Fruit fly (Drosophila melanogaster) whole organism, embryonic: ENCODE measurements around the gene Kap3.
A peak's percentile ranks its signal among the peaks of the same experiment; 100 is the strongest.

ENCODE experiments used
- Atf6 ChIP-seq: fragments of 200-800 bp; sonication (Bioruptor generic); IDR thresholded peaks from 2 replicates; pipeline ENCODE4 v1.3.6; 2022; ENCODE audit warnings: missing biosample characterization, missing genetic modification characterization
- Blimp-1 ChIP-seq: fragments of 200-800 bp; sonication (Bioruptor generic); optimal IDR thresholded peaks from 3 replicates; lab custom pipeline; 2018; ENCODE audit warnings: missing biosample characterization, missing genetic modification characterization, mild to moderate bottlenecking, moderate library complexity, missing genetic modification reagents
- Bteb2 ChIP-seq: fragments of 200-800 bp; sonication (Bioruptor generic); optimal IDR thresholded peaks from 2 replicates; lab custom pipeline; 2016; ENCODE audit warnings: missing biosample characterization, missing genetic modification characterization
- CG10274 ChIP-seq: fragments of 200-800 bp; sonication (Bioruptor generic); optimal IDR thresholded peaks from 3 replicates; lab custom pipeline; 2017; ENCODE audit warnings: missing biosample characterization, mild to moderate bottlenecking, missing genetic modification characterization
- CG11085 ChIP-seq: fragments of 200-800 bp; sonication (Bioruptor generic); IDR thresholded peaks from 2 replicates; pipeline ENCODE4 v1.3.6; 2022; ENCODE audit warnings: missing biosample characterization, missing genetic modification characterization
- CG11504 ChIP-seq: fragments of 200-800 bp; sonication (Bioruptor generic); optimal IDR thresholded peaks from 3 replicates; lab custom pipeline; 2019; ENCODE audit warnings: missing biosample characterization, mild to moderate bottlenecking, missing genetic modification characterization, moderate library complexity
- CG13894 ChIP-seq: fragments of 200-800 bp; sonication (Bioruptor generic); optimal IDR thresholded peaks from 3 replicates; lab custom pipeline; 2018; ENCODE audit warnings: missing biosample characterization, mild to moderate bottlenecking, missing genetic modification characterization, moderate library complexity
- CG15269 ChIP-seq: fragments of 200-800 bp; sonication (Bioruptor generic); optimal IDR thresholded peaks from 2 replicates; lab custom pipeline; 2018; ENCODE audit warnings: missing biosample characterization, mild to moderate bottlenecking, missing genetic modification characterization, moderate library complexity
- CG15479 ChIP-seq: fragments of 200-800 bp; sonication (Bioruptor generic); optimal IDR thresholded peaks from 3 replicates; lab custom pipeline; 2019; ENCODE audit warnings: missing biosample characterization, mild to moderate bottlenecking, missing genetic modification characterization, moderate library complexity
- CG1602 ChIP-seq: fragments of 200-800 bp; sonication (Bioruptor generic); optimal IDR thresholded peaks from 3 replicates; lab custom pipeline; 2016; ENCODE audit warnings: missing biosample characterization, missing genetic modification characterization
- CG1647 ChIP-seq: fragments of 200-800 bp; sonication (Bioruptor generic); optimal IDR thresholded peaks from 3 replicates; lab custom pipeline; 2016; ENCODE audit warnings: missing biosample characterization, missing genetic modification characterization
- CG17361 ChIP-seq: fragments of 200-800 bp; sonication (Bioruptor generic); IDR thresholded peaks from 3 replicates; pipeline ENCODE4 v1.3.6; 2022; ENCODE audit warnings: missing biosample characterization, missing genetic modification characterization
- CG18262 ChIP-seq: fragments of 200-800 bp; optimal IDR thresholded peaks from 3 replicates; lab custom pipeline; 2019; ENCODE audit warnings: missing biosample characterization, mild to moderate bottlenecking, missing genetic modification characterization, moderate library complexity
- CG18599 ChIP-seq: fragments of 200-800 bp; sonication (Bioruptor generic); optimal IDR thresholded peaks from 3 replicates; lab custom pipeline; 2017; ENCODE audit warnings: missing biosample characterization, missing genetic modification characterization, mild to moderate bottlenecking, moderate library complexity, missing genetic modification reagents
- CG30020 ChIP-seq: fragments of 200-800 bp; optimal IDR thresholded peaks from 2 replicates; lab custom pipeline; 2019; ENCODE audit warnings: missing biosample characterization, mild to moderate bottlenecking, missing genetic modification characterization, moderate library complexity
- CG3281 ChIP-seq: fragments of 200-800 bp; sonication (Bioruptor generic); optimal IDR thresholded peaks from 3 replicates; lab custom pipeline; 2017; ENCODE audit warnings: missing biosample characterization, mild to moderate bottlenecking, missing genetic modification characterization
- CG3407 ChIP-seq: fragments of 200-800 bp; sonication (Bioruptor generic); optimal IDR thresholded peaks from 2 replicates; lab custom pipeline; 2018; ENCODE audit warnings: missing biosample characterization, mild to moderate bottlenecking, missing genetic modification characterization
- CG34224 ChIP-seq: fragments of 200-800 bp; sonication (Bioruptor generic); IDR thresholded peaks from 3 replicates; pipeline ENCODE4 v1.3.6; 2022; ENCODE audit warnings: missing biosample characterization, missing genetic modification characterization; ENCODE audit not compliant: partially characterized antibody
- CG3847 ChIP-seq: fragments of 200-800 bp; sonication (Bioruptor generic); IDR thresholded peaks from 2 replicates; pipeline ENCODE4 v1.3.6; 2022; ENCODE audit warnings: missing biosample characterization, missing genetic modification characterization
- CG42726 ChIP-seq: fragments of 200-800 bp; sonication (Bioruptor generic); IDR thresholded peaks from 2 replicates; pipeline ENCODE4 v1.3.6; 2022; ENCODE audit warnings: missing biosample characterization, missing genetic modification characterization; ENCODE audit not compliant: partially characterized antibody
- CG7556 ChIP-seq: fragments of 200-800 bp; sonication (Bioruptor generic); optimal IDR thresholded peaks from 2 replicates; lab custom pipeline; 2017; ENCODE audit warnings: missing biosample characterization, mild to moderate bottlenecking, missing genetic modification characterization
- CG8924 ChIP-seq: fragments of 200-800 bp; optimal IDR thresholded peaks from 3 replicates; lab custom pipeline; 2019; ENCODE audit warnings: missing biosample characterization, mild to moderate bottlenecking, missing genetic modification characterization, moderate library complexity
- CoRest ChIP-seq: fragments of 200-800 bp; sonication (Bioruptor generic); optimal IDR thresholded peaks from 3 replicates; lab custom pipeline; 2018; ENCODE audit warnings: missing biosample characterization, mild to moderate bottlenecking, missing genetic modification characterization, moderate library complexity
- E2f2 ChIP-seq: fragments of 200-800 bp; sonication (Bioruptor generic); IDR thresholded peaks from 2 replicates; pipeline ENCODE4 v1.3.6; 2022; ENCODE audit warnings: missing biosample characterization, missing genetic modification characterization
- Ets97D ChIP-seq: fragments of 200-800 bp; sonication (Bioruptor generic); optimal IDR thresholded peaks from 3 replicates; lab custom pipeline; 2016; ENCODE audit warnings: missing biosample characterization, missing genetic modification characterization
- HHEX ChIP-seq: fragments of 200-800 bp; sonication (Bioruptor generic); optimal IDR thresholded peaks from 3 replicates; lab custom pipeline; 2017; ENCODE audit warnings: missing biosample characterization, mild to moderate bottlenecking, missing genetic modification characterization, missing genetic modification reagents
- HLH54F ChIP-seq: fragments of 200-800 bp; sonication (Bioruptor generic); optimal IDR thresholded peaks from 3 replicates; lab custom pipeline; 2016; ENCODE audit warnings: missing biosample characterization, missing genetic modification characterization
- Hand ChIP-seq: fragments of 200-800 bp; sonication (Bioruptor generic); optimal IDR thresholded peaks from 2 replicates; lab custom pipeline; 2017; ENCODE audit warnings: mild to moderate bottlenecking, missing biosample characterization, missing genetic modification reagents, missing genetic modification characterization
- Hr51 ChIP-seq, 2 experiments: fragments of 200-800 bp; sonication (Bioruptor generic); optimal IDR thresholded peaks; 2 replicates in 1 of 2; 3 replicates in 1 of 2; lab custom pipeline; 2016 to 2018; ENCODE audit warnings: missing biosample characterization in 2 of 2, missing genetic modification characterization in 2 of 2, mild to moderate bottlenecking in 1 of 2, moderate library complexity in 1 of 2
- Kr ChIP-seq: fragments of 200-800 bp; sonication (Bioruptor generic); optimal IDR thresholded peaks from 2 replicates; lab custom pipeline; 2017; ENCODE audit warnings: missing biosample characterization, mild to moderate bottlenecking, missing genetic modification characterization
- Meics ChIP-seq: fragments of 200-800 bp; sonication (Bioruptor generic); optimal IDR thresholded peaks from 2 replicates; lab custom pipeline; 2017; ENCODE audit warnings: missing biosample characterization, mild to moderate bottlenecking, missing genetic modification characterization
- NC2β ChIP-seq: fragments of 200-800 bp; sonication (Bioruptor generic); optimal IDR thresholded peaks from 2 replicates; lab custom pipeline; 2016; ENCODE audit warnings: missing biosample characterization, missing genetic modification characterization
- Optix ChIP-seq: fragments of 200-800 bp; sonication (Bioruptor generic); IDR thresholded peaks from 3 replicates; pipeline ENCODE4 v1.3.6; 2022; ENCODE audit warnings: missing biosample characterization, missing genetic modification characterization
- bowl ChIP-seq: fragments of 200-800 bp; sonication (Bioruptor generic); IDR thresholded peaks from 2 replicates; pipeline ENCODE4 v1.3.6; 2022; ENCODE audit warnings: missing biosample characterization, missing genetic modification characterization
- chif ChIP-seq, 2 experiments: fragments of 200-800 bp; sonication (Bioruptor generic); optimal IDR thresholded peaks; 3 replicates each; lab custom pipeline; 2016; ENCODE audit warnings: missing biosample characterization in 2 of 2, missing genetic modification characterization in 2 of 2
- chinmo ChIP-seq: fragments of 200-800 bp; sonication (Bioruptor generic); IDR thresholded peaks from 4 replicates; pipeline ENCODE4 v1.3.6; 2022; ENCODE audit warnings: missing biosample characterization, missing genetic modification characterization; ENCODE audit not compliant: partially characterized antibody
- esg ChIP-seq: fragments of 200-800 bp; sonication (Bioruptor generic); conservative IDR thresholded peaks from 2 replicates; pipeline ENCODE4 v1.3.6; 2022; ENCODE audit warnings: missing biosample characterization, missing genetic modification characterization
- fd64A ChIP-seq: fragments of 200-800 bp; sonication (Bioruptor generic); optimal IDR thresholded peaks from 3 replicates; lab custom pipeline; 2018; ENCODE audit warnings: missing biosample characterization, mild to moderate bottlenecking, missing genetic modification characterization
- gem ChIP-seq: fragments of 200-800 bp; sonication (Bioruptor generic); optimal IDR thresholded peaks from 2 replicates; lab custom pipeline; 2019; ENCODE audit warnings: missing biosample characterization, mild to moderate bottlenecking, missing genetic modification characterization, moderate library complexity
- ind ChIP-seq: fragments of 200-800 bp; sonication (Bioruptor generic); optimal IDR thresholded peaks from 3 replicates; lab custom pipeline; 2016; ENCODE audit warnings: missing biosample characterization, missing genetic modification characterization
- lmd ChIP-seq: fragments of 200-800 bp; sonication (Bioruptor generic); IDR thresholded peaks from 2 replicates; pipeline ENCODE4 v1.3.6; 2022; ENCODE audit warnings: missing biosample characterization, missing genetic modification characterization
- lola ChIP-seq, 3 experiments: fragments of >200 bp in 2 of 3; fragments of 200-800 bp in 1 of 3; sonication (Bioruptor generic) in 1 of 3; optimal IDR thresholded peaks; 2 replicates each; lab custom pipeline; 2017 to 2019; ENCODE audit warnings: missing biosample characterization in 3 of 3, missing genetic modification characterization in 3 of 3, mild to moderate bottlenecking in 1 of 3, moderate library complexity in 1 of 3
- onecut ChIP-seq: fragments of 200-800 bp; sonication (Bioruptor generic); IDR thresholded peaks from 2 replicates; pipeline ENCODE4 v1.3.6; 2022; ENCODE audit warnings: missing biosample characterization, missing genetic modification characterization
- org-1 ChIP-seq: fragments of 200-800 bp; sonication (Bioruptor generic); optimal IDR thresholded peaks from 2 replicates; lab custom pipeline; 2017; ENCODE audit warnings: missing biosample characterization, missing genetic modification characterization
- prd ChIP-seq, 3 experiments: fragments of >200 bp in 2 of 3; fragments of 200-800 bp in 1 of 3; sonication (Bioruptor generic) in 1 of 3; optimal IDR thresholded peaks in 2 of 3; IDR thresholded peaks in 1 of 3; 2 replicates in 2 of 3; 3 replicates in 1 of 3; pipeline versions ENCODE4 v1.3.6 to Lab custom; 2017 to 2022; ENCODE audit warnings: missing biosample characterization in 1 of 3, missing genetic modification characterization in 1 of 3
- ro ChIP-seq: fragments of 200-800 bp; sonication (Bioruptor generic); IDR thresholded peaks from 2 replicates; pipeline ENCODE4 v1.3.6; 2022; ENCODE audit warnings: missing biosample characterization, missing genetic modification characterization
- row ChIP-seq: fragments of 200-800 bp; sonication (Bioruptor generic); IDR thresholded peaks from 3 replicates; pipeline ENCODE4 v1.3.6; 2022; ENCODE audit warnings: missing biosample characterization, missing genetic modification characterization
- scrt ChIP-seq: fragments of 200-800 bp; sonication (Bioruptor generic); optimal IDR thresholded peaks from 2 replicates; lab custom pipeline; 2018; ENCODE audit warnings: missing biosample characterization, mild to moderate bottlenecking, missing genetic modification characterization, moderate library complexity
- wdn ChIP-seq: fragments of 200-800 bp; sonication (Bioruptor generic); IDR thresholded peaks from 2 replicates; pipeline ENCODE4 v1.3.6; 2022; ENCODE audit warnings: missing biosample characterization, missing genetic modification characterization

Kap3 gene

dm6 chrX:11295412-11296006 lies 44.4 kb downstream of the Kap3 start (continued):
- TF ChIP-seq lmd (GFP tag; lab: Robert Waterston, UW) (no peak), CG42726 (GFP tag; lab: Robert Waterston, UW) (no peak), CG3281 (GFP tag; lab: Kevin White, UChicago) (peak; percentile 39), CG17361 (GFP tag; lab: Robert Waterston, UW) (no peak), HLH54F (GFP tag; lab: Kevin White, UChicago) (no peak), Meics (peak; percentile 24), CG3407 (GFP tag; lab: Kevin White, UChicago) (no peak), ind (GFP tag; lab: Kevin White, UChicago) (no peak), row (peak; percentile 50), CG18262 (tag; lab: Kevin White, UChicago) (no peak), CG1602 (no peak), Blimp-1 (no peak), CG13894 (tag; lab: Kevin White, UChicago) (peak; percentile 39), CG7556 (GFP tag; lab: Kevin White, UChicago) (peak; percentile 43), chif (GFP tag; optimal IDR thresholded peaks at IDR 0.05; lab: Kevin White, UChicago) (no peak), CG30020 (tag; lab: Kevin White, UChicago) (no peak), org-1 (GFP tag; lab: Kevin White, UChicago) (no peak), prd (optimal IDR thresholded peaks at IDR 0.05; lab: Kevin White, UChicago) (no peak), prd (GFP tag; IDR thresholded peaks at IDR 0.05; lab: Robert Waterston, UW) (no peak), HHEX (GFP tag; lab: Kevin White, UChicago) (peak; percentile 3), CG1647 (GFP tag; lab: Kevin White, UChicago) (no peak), CG8924 (tag; lab: Kevin White, UChicago) (peak; percentile 23), E2f2 (GFP tag; lab: Robert Waterston, UW) (0 out of 2 replicates have a peak, but pooled peaks have one; percentile 26), onecut (peak; percentile 64), Hand (no peak), CG10274 (GFP tag; lab: Kevin White, UChicago) (no peak), fd64A (GFP tag; lab: Kevin White, UChicago) (no peak), lola (GFP tag; optimal IDR thresholded peaks at IDR 0.05; lab: Kevin White, UChicago) (no peak), CG15479 (GFP tag; lab: Kevin White, UChicago) (no peak), CG15269 (tag; lab: Kevin White, UChicago) (peak; percentile 29), CG11085 (GFP tag; lab: Robert Waterston, UW) (no peak), gem (tag; lab: Kevin White, UChicago) (peak; percentile 52), esg (GFP tag; lab: Robert Waterston, UW) (no peak), CG34224 (no peak), scrt (GFP tag; lab: Kevin White, UChicago) (peak; percentile 6), Atf6 (0 out of 2 replicates have a peak, but pooled peaks have one; percentile 10), Bteb2 (GFP tag; lab: Kevin White, UChicago) (no peak), Hr51 (GFP tag; optimal IDR thresholded peaks at IDR 0.05; lab: Kevin White, UChicago) (peak in 1 of 2 experiments; percentile 31), bowl (no peak), Kr (GFP tag; lab: Kevin White, UChicago) (no peak), ro (GFP tag; lab: Robert Waterston, UW) (no peak), CoRest (tag; lab: Kevin White, UChicago) (peak; percentile 2), Ets97D (GFP tag; lab: Kevin White, UChicago) (no peak), chinmo (GFP tag; lab: Robert Waterston, UW) (no peak), CG3847 (GFP tag; lab: Robert Waterston, UW) (no peak), NC2β (GFP tag; lab: Kevin White, UChicago) (no peak), wdn (GFP tag; lab: Robert Waterston, UW) (no peak), CG11504 (tag; lab: Kevin White, UChicago) (peak; percentile 51), CG18599 (GFP tag; lab: Kevin White, UChicago) (peak; percentile 76), Optix (GFP tag; lab: Robert Waterston, UW) (no peak)
